Fruit fly (Drosophila melanogaster) whole organism, embryonic: ENCODE results near the gene mmy.
A peak's percentile ranks its signal among the peaks of the same experiment; 100 is the strongest.

Experiments
- Ada2b ChIP-seq: fragments of 200-800 bp; sonication (Bioruptor generic); IDR thresholded peaks from 2 replicates; pipeline ENCODE4 v1.3.6; 2022; ENCODE audit warnings: missing biosample characterization, missing genetic modification characterization
- Asciz ChIP-seq: fragments of 200-800 bp; sonication (Bioruptor generic); optimal IDR thresholded peaks from 2 replicates; lab custom pipeline; 2017; ENCODE audit warnings: missing biosample characterization, mild to moderate bottlenecking, missing genetic modification characterization, missing genetic modification reagents
- Bdp1 ChIP-seq: fragments of 200-800 bp; sonication (Bioruptor generic); optimal IDR thresholded peaks from 3 replicates; lab custom pipeline; 2016; ENCODE audit warnings: missing biosample characterization, missing genetic modification characterization
- BtbVII ChIP-seq: fragments of 200-800 bp; sonication (Bioruptor generic); optimal IDR thresholded peaks from 3 replicates; lab custom pipeline; 2017; ENCODE audit warnings: missing biosample characterization, mild to moderate bottlenecking, missing genetic modification characterization
- CG11398 ChIP-seq: fragments of 200-800 bp; sonication (Bioruptor generic); optimal IDR thresholded peaks from 2 replicates; lab custom pipeline; 2016; ENCODE audit warnings: missing biosample characterization, missing genetic modification characterization
- CG13624 ChIP-seq: fragments of 200-800 bp; sonication (Bioruptor generic); optimal IDR thresholded peaks from 2 replicates; lab custom pipeline; 2016; ENCODE audit warnings: missing biosample characterization, missing genetic modification characterization
- CG16863 ChIP-seq: fragments of 200-800 bp; sonication (Bioruptor generic); optimal IDR thresholded peaks from 3 replicates; lab custom pipeline; 2016; ENCODE audit warnings: missing biosample characterization, missing genetic modification characterization
- CG17912 ChIP-seq: fragments of 200-800 bp; sonication (Bioruptor generic); optimal IDR thresholded peaks from 2 replicates; lab custom pipeline; 2018; ENCODE audit warnings: missing biosample characterization, mild to moderate bottlenecking, missing genetic modification characterization
- CG2116 ChIP-seq: fragments of 200-800 bp; sonication (Bioruptor generic); optimal IDR thresholded peaks from 3 replicates; lab custom pipeline; 2018; ENCODE audit warnings: missing biosample characterization, mild to moderate bottlenecking, missing genetic modification characterization
- CG2129 ChIP-seq: fragments of 200-800 bp; sonication (Bioruptor generic); IDR thresholded peaks from 2 replicates; pipeline ENCODE4 v1.3.6; 2022; ENCODE audit warnings: missing biosample characterization, missing genetic modification characterization; ENCODE audit not compliant: partially characterized antibody
- CG34224 ChIP-seq: fragments of 200-800 bp; sonication (Bioruptor generic); IDR thresholded peaks from 3 replicates; pipeline ENCODE4 v1.3.6; 2022; ENCODE audit warnings: missing biosample characterization, missing genetic modification characterization; ENCODE audit not compliant: partially characterized antibody
- CG3726 ChIP-seq: fragments of 200-800 bp; sonication (Bioruptor generic); IDR thresholded peaks from 3 replicates; pipeline ENCODE4, ENCODE4 v1.3.6; 2022; ENCODE audit warnings: missing biosample characterization, missing genetic modification characterization
- CG3847 ChIP-seq: fragments of 200-800 bp; sonication (Bioruptor generic); IDR thresholded peaks from 2 replicates; pipeline ENCODE4 v1.3.6; 2022; ENCODE audit warnings: missing biosample characterization, missing genetic modification characterization
- CG4360 ChIP-seq: fragments of 200-800 bp; sonication (Bioruptor generic); IDR thresholded peaks from 2 replicates; pipeline ENCODE4 v1.3.6; 2022; ENCODE audit warnings: missing biosample characterization, missing genetic modification characterization
- CG4404 ChIP-seq: fragments of 200-800 bp; sonication (Bioruptor generic); IDR thresholded peaks from 2 replicates; pipeline ENCODE4 v1.3.6; 2022; ENCODE audit warnings: missing biosample characterization, missing genetic modification characterization
- CG5180 ChIP-seq: fragments of 200-800 bp; sonication (Bioruptor generic); optimal IDR thresholded peaks from 3 replicates; lab custom pipeline; 2017; ENCODE audit warnings: missing biosample characterization, missing genetic modification characterization, mild to moderate bottlenecking, moderate library complexity, missing genetic modification reagents
- CG6654 ChIP-seq: fragments of 200-800 bp; sonication (Bioruptor generic); optimal IDR thresholded peaks from 2 replicates; lab custom pipeline; 2017; ENCODE audit warnings: missing biosample characterization, mild to moderate bottlenecking, missing genetic modification characterization
- CG6813 ChIP-seq: fragments of 200-800 bp; sonication (Bioruptor generic); optimal IDR thresholded peaks from 2 replicates; lab custom pipeline; 2017; ENCODE audit warnings: missing biosample characterization, missing genetic modification characterization, mild to moderate bottlenecking, moderate library complexity, missing genetic modification reagents
- CG7928 ChIP-seq: fragments of 200-800 bp; sonication (Bioruptor generic); optimal IDR thresholded peaks from 2 replicates; lab custom pipeline; 2017; ENCODE audit warnings: missing biosample characterization, mild to moderate bottlenecking, missing genetic modification characterization
- Deaf1 ChIP-seq: fragments of 200-800 bp; optimal IDR thresholded peaks from 3 replicates; lab custom pipeline; 2019; ENCODE audit warnings: missing biosample characterization, mild to moderate bottlenecking, missing genetic modification characterization, moderate library complexity
- Dll ChIP-seq: fragments of 200-800 bp; sonication (Bioruptor generic); IDR thresholded peaks from 4 replicates; pipeline ENCODE4 v1.3.6; 2022; ENCODE audit warnings: missing biosample characterization, missing genetic modification characterization; ENCODE audit not compliant: partially characterized antibody
- Hmr ChIP-seq: fragments of 200-800 bp; sonication (Bioruptor generic); optimal IDR thresholded peaks from 3 replicates; lab custom pipeline; 2017; ENCODE audit warnings: mild to moderate bottlenecking, missing biosample characterization, missing genetic modification reagents, missing genetic modification characterization
- Jarid2 ChIP-seq: fragments of 200-800 bp; sonication (Bioruptor generic); optimal IDR thresholded peaks from 3 replicates; lab custom pipeline; 2017; ENCODE audit warnings: mild to moderate bottlenecking, missing biosample characterization, missing genetic modification reagents, missing genetic modification characterization
- MBD-R2 ChIP-seq: fragments of 200-800 bp; sonication (Bioruptor generic); IDR thresholded peaks from 2 replicates; pipeline ENCODE4 v1.3.6; 2022; ENCODE audit warnings: missing biosample characterization, missing genetic modification characterization
- Med ChIP-seq: fragments of 200-800 bp; sonication (Bioruptor generic); peaks from one replicate; lab custom pipeline; 2016; ENCODE audit warnings: missing biosample characterization, missing genetic modification characterization, mild to moderate bottlenecking, inconsistent platforms, moderate library complexity
- Rfx ChIP-seq: fragments of 200-800 bp; sonication (Bioruptor generic); IDR thresholded peaks from 2 replicates; pipeline ENCODE4 v1.3.6; 2022; ENCODE audit warnings: missing biosample characterization, missing genetic modification characterization
- Scr ChIP-seq: fragments of 200-800 bp; sonication (Bioruptor generic); IDR thresholded peaks from 2 replicates; pipeline ENCODE4 v1.3.6; 2022; ENCODE audit warnings: missing biosample characterization, missing genetic modification characterization; ENCODE audit not compliant: partially characterized antibody
- Sin3A ChIP-seq: fragments of >200 bp; optimal IDR thresholded peaks from 2 replicates; lab custom pipeline; 2018
- TFAM ChIP-seq: fragments of 200-800 bp; sonication (Bioruptor generic); optimal IDR thresholded peaks from 2 replicates; lab custom pipeline; 2017; ENCODE audit warnings: missing biosample characterization, missing genetic modification characterization, inconsistent platforms
- al ChIP-seq: fragments of 200-800 bp; sonication (Bioruptor generic); IDR thresholded peaks from 2 replicates; pipeline ENCODE4 v1.3.6; 2022; ENCODE audit warnings: missing biosample characterization, missing genetic modification characterization
- ara ChIP-seq: fragments of 200-800 bp; sonication (Bioruptor generic); IDR thresholded peaks from 2 replicates; pipeline ENCODE4 v1.3.6; 2022; ENCODE audit warnings: missing biosample characterization, missing genetic modification characterization
- bab2 ChIP-seq: fragments of 200-800 bp; sonication (Bioruptor generic); optimal IDR thresholded peaks from 2 replicates; lab custom pipeline; 2016; ENCODE audit warnings: missing biosample characterization, missing genetic modification characterization
- bbx ChIP-seq: fragments of 200-800 bp; sonication (Bioruptor generic); IDR thresholded peaks from 2 replicates; pipeline ENCODE4 v1.3.6; 2022; ENCODE audit warnings: missing biosample characterization, missing genetic modification characterization; ENCODE audit not compliant: partially characterized antibody
- bigmax ChIP-seq: fragments of 200-800 bp; sonication (Bioruptor generic); optimal IDR thresholded peaks from 2 replicates; lab custom pipeline; 2018; ENCODE audit warnings: missing biosample characterization, mild to moderate bottlenecking, missing genetic modification characterization
- chif ChIP-seq, 2 experiments: fragments of 200-800 bp; sonication (Bioruptor generic); optimal IDR thresholded peaks; 3 replicates each; lab custom pipeline; 2016; ENCODE audit warnings: missing biosample characterization in 2 of 2, missing genetic modification characterization in 2 of 2
- exex ChIP-seq: fragments of 200-800 bp; sonication (Bioruptor generic); optimal IDR thresholded peaks from 4 replicates; lab custom pipeline; 2018; ENCODE audit warnings: missing biosample characterization, mild to moderate bottlenecking, missing genetic modification characterization, moderate library complexity
- fru ChIP-seq: fragments of >200 bp; optimal IDR thresholded peaks from 2 replicates; lab custom pipeline; 2017
- fu2 ChIP-seq: fragments of 200-800 bp; sonication (Bioruptor generic); optimal IDR thresholded peaks from 2 replicates; lab custom pipeline; 2016; ENCODE audit warnings: missing biosample characterization, missing genetic modification characterization
- gce ChIP-seq: fragments of 200-800 bp; sonication (Bioruptor generic); IDR thresholded peaks from 3 replicates; pipeline ENCODE4 v1.3.6; 2022; ENCODE audit warnings: missing biosample characterization, missing genetic modification characterization
- grau ChIP-seq: fragments of 200-800 bp; optimal IDR thresholded peaks from 3 replicates; lab custom pipeline; 2019; ENCODE audit warnings: missing biosample characterization, mild to moderate bottlenecking, missing genetic modification characterization, moderate library complexity
- ken ChIP-seq: fragments of 200-800 bp; sonication (Bioruptor generic); IDR thresholded peaks from 3 replicates; pipeline ENCODE4 v1.3.6; 2022; ENCODE audit warnings: missing biosample characterization, missing genetic modification characterization
- nerfin-2 ChIP-seq: fragments of 200-800 bp; sonication (Bioruptor generic); IDR thresholded peaks from 2 replicates; pipeline ENCODE4 v1.3.6; 2022; ENCODE audit warnings: missing biosample characterization, missing genetic modification characterization; ENCODE audit not compliant: partially characterized antibody
- odd ChIP-seq: fragments of 200-800 bp; sonication (Bioruptor generic); optimal IDR thresholded peaks from 2 replicates; lab custom pipeline; 2017; ENCODE audit warnings: missing biosample characterization, mild to moderate bottlenecking, missing genetic modification characterization
- pan ChIP-seq, 4 experiments: fragments of >200 bp in 3 of 4; fragments of 200-800 bp in 1 of 4; sonication (Bioruptor generic) in 1 of 4; optimal IDR thresholded peaks in 3 of 4; IDR thresholded peaks in 1 of 4; 2 replicates each; pipeline versions ENCODE4 v1.3.6 to Lab custom; 2017 to 2022; ENCODE audit warnings: missing biosample characterization in 2 of 4, missing genetic modification characterization in 2 of 4, mixed read lengths in 1 of 4
- sima ChIP-seq: fragments of 200-800 bp; sonication (Bioruptor generic); optimal IDR thresholded peaks from 2 replicates; lab custom pipeline; 2016; ENCODE audit warnings: missing biosample characterization, missing genetic modification characterization
- sr ChIP-seq: fragments of 200-800 bp; sonication (Bioruptor generic); IDR thresholded peaks from 3 replicates; pipeline ENCODE4 v1.3.6; 2022; ENCODE audit warnings: missing biosample characterization, missing genetic modification characterization
- wdn ChIP-seq: fragments of 200-800 bp; sonication (Bioruptor generic); IDR thresholded peaks from 2 replicates; pipeline ENCODE4 v1.3.6; 2022; ENCODE audit warnings: missing biosample characterization, missing genetic modification characterization
- zen2 ChIP-seq: fragments of 200-800 bp; sonication (Bioruptor generic); IDR thresholded peaks from 3 replicates; pipeline ENCODE4 v1.3.6; 2022; ENCODE audit warnings: missing biosample characterization, missing genetic modification characterization; ENCODE audit not compliant: partially characterized antibody
- zfh2 ChIP-seq: fragments of 200-800 bp; sonication (Bioruptor generic); optimal IDR thresholded peaks from 2 replicates; lab custom pipeline; 2016; ENCODE audit warnings: missing biosample characterization, missing genetic modification characterization

mmy gene

DNA sequence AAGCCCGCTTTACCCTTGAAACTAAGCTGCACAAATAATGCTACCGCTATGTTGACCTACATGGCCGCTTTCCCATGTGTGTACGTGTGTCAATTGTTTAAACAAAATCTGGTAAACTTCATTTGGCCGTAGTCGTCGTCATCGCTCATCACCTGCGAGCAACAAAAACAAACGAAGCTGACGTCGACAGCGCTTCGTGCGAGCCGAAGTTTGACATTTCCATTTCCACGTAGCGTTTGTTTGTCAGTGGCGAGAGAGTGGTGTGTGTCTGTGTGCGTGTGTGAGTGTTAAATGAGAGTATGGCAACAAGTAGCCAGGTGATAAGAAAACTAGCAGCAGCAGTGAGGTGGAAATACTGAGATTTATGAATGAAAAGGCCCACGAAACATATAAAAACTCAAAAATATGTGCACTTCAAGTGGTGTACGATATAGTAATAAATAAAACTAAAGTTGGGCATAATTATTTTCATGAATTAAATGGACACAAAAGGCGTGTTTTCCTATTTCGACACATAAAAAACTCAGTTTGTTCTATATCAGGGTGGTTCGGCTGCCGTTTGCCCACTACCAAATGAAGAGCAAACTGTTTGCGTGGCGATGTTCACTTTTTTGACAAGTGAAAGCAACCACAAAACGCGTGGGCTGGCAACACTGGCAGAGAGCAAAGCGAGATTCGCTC, 5.7 kb upstream of the mmy start (continued):
- TF ChIP-seq gce (GFP tag; lab: Robert Waterston, UW) = peak; percentile 55; the same call in 1 of the 3 replicates
- peak; percentile 55 for TF ChIP-seq exex
- no peak for TF ChIP-seq TFAM
- peak; percentile 23; the same call in 1 of the 2 replicates for TF ChIP-seq CG4360
- no peak for TF ChIP-seq CG7928 (GFP tag; lab: Kevin White, UChicago)
- no peak for TF ChIP-seq ken
- peak; percentile 44 for TF ChIP-seq CG5180 (GFP tag; lab: Kevin White, UChicago)
- no peak for TF ChIP-seq CG6654 (GFP tag; lab: Kevin White, UChicago)
- no peak for TF ChIP-seq Scr
- peak; percentile 78 for TF ChIP-seq Med (GFP tag; lab: Kevin White, UChicago)
- peak; percentile 65 for TF ChIP-seq CG17912
- TF ChIP-seq sima = no peak
- no peak for TF ChIP-seq CG3726
- TF ChIP-seq Asciz (GFP tag; lab: Kevin White, UChicago) = peak; percentile 28
- TF ChIP-seq zen2 (GFP tag; lab: Robert Waterston, UW) = no peak
- no peak for TF ChIP-seq ara (GFP tag; lab: Robert Waterston, UW)
- TF ChIP-seq fru = no peak
- no peak for TF ChIP-seq CG34224 (GFP tag; lab: Robert Waterston, UW)
- no peak for TF ChIP-seq CG16863 (GFP tag; lab: Kevin White, UChicago)
- TF ChIP-seq Deaf1 (tag; lab: Kevin White, UChicago) = peak; percentile 100
- TF ChIP-seq CG11398 (GFP tag; lab: Kevin White, UChicago) = no peak
- TF ChIP-seq CG13624 (GFP tag; lab: Kevin White, UChicago) = peak; percentile 15
- TF ChIP-seq Hmr (GFP tag; lab: Kevin White, UChicago) = peak; percentile 61
- no peak for TF ChIP-seq pan (optimal IDR thresholded peaks at IDR 0.05; lab: Kevin White, UChicago)
- no peak for TF ChIP-seq pan (GFP tag; optimal IDR thresholded peaks at IDR 0.05 in 1 of 2, IDR thresholded peaks at IDR 0.05 in 1 of 2)
- no peak for TF ChIP-seq bab2 (GFP tag; lab: Kevin White, UChicago)
- 0 out of 2 replicates have a peak, but pooled peaks have one; percentile 33 for TF ChIP-seq bbx
- TF ChIP-seq odd (GFP tag; lab: Kevin White, UChicago) = peak; percentile 28
- TF ChIP-seq wdn (GFP tag; lab: Robert Waterston, UW) = no peak
- peak; percentile 74 for TF ChIP-seq BtbVII (GFP tag; lab: Kevin White, UChicago)
- peak; percentile 19; the same call in 1 of the 2 replicates for TF ChIP-seq Rfx (GFP tag; lab: Robert Waterston, UW)
- no peak for TF ChIP-seq CG3847 (GFP tag; lab: Robert Waterston, UW)
- no peak for TF ChIP-seq CG2129 (GFP tag; lab: Robert Waterston, UW)
- TF ChIP-seq CG6813 (GFP tag; lab: Kevin White, UChicago) = peak; percentile 69
- no peak for TF ChIP-seq CG4404 (GFP tag; lab: Robert Waterston, UW)
- TF ChIP-seq sr (GFP tag; lab: Robert Waterston, UW) = peak; percentile 14; the same call in 2 of the 3 replicates
- no peak for TF ChIP-seq nerfin-2
- no peak for TF ChIP-seq MBD-R2
- peak; percentile 24 for TF ChIP-seq fu2 (GFP tag; lab: Kevin White, UChicago)
- TF ChIP-seq Ada2b (GFP tag; lab: Robert Waterston, UW) = no peak
- no peak for TF ChIP-seq Jarid2 (GFP tag; lab: Kevin White, UChicago)
- TF ChIP-seq Dll (GFP tag; lab: Robert Waterston, UW) = no peak
- TF ChIP-seq al (GFP tag; lab: Robert Waterston, UW) = no peak
- TF ChIP-seq Bdp1 (GFP tag; lab: Kevin White, UChicago) = no peak
- TF ChIP-seq CG2116 (GFP tag; lab: Kevin White, UChicago) = no peak
- peak; percentile 13 for TF ChIP-seq grau (tag; lab: Kevin White, UChicago)
- no peak for TF ChIP-seq zfh2 (GFP tag; lab: Kevin White, UChicago)
- peak; percentile 47 for TF ChIP-seq bigmax (GFP tag; lab: Kevin White, UChicago)
- TF ChIP-seq Sin3A = no peak
- no peak for TF ChIP-seq chif (GFP tag; optimal IDR thresholded peaks at IDR 0.05; lab: Kevin White, UChicago)
